Fruit fly (Drosophila melanogaster): ENCODE measurements around the gene CG4789.

Gene CG4789

DNA sequence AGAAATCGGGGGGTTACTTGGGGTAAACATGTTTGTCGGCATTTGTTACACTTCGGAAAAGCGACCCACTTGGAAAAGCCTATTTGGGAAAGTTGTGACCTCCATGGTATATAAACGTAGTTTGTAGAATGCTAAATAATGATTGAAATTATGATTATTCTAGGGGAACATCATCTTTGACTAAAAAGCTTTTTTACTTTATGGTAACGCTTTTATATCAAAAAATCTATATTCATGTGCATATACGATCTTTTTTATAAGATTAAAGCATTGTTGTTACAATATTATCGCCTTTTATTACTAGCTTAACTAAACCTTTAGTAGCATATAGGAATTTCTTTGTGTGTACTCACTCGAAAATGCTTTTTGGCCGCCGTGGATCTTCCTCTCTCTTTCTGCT, 33.5 kb downstream of the CG4789 start (continued):
- peak; percentile 28 for TF ChIP-seq CG11398 (GFP tag; optimal IDR thresholded peaks at IDR 0.05)
- TF ChIP-seq Sry-δ (GFP tag; optimal IDR thresholded peaks at IDR 0.05) = no peak
- peak; percentile 13 for TF ChIP-seq CG12942 (GFP tag; optimal IDR thresholded peaks at IDR 0.05)
- no peak for TF ChIP-seq psq (GFP tag; optimal IDR thresholded peaks at IDR 0.05)
- TF ChIP-seq jigr1 (GFP tag; IDR thresholded peaks at IDR 0.05) = no peak
- TF ChIP-seq h (optimal IDR thresholded peaks at IDR 0.05) = no peak
- no peak for TF ChIP-seq CG7963 (GFP tag; IDR thresholded peaks at IDR 0.05; ENCODE audit: partially characterized antibody)
- TF ChIP-seq tin (GFP tag; optimal IDR thresholded peaks at IDR 0.05) = no peak
- TF ChIP-seq Opbp (GFP tag; IDR thresholded peaks at IDR 0.05; ENCODE audit: partially characterized antibody) = no peak
- peak; percentile 60 for TF ChIP-seq CG2120 (GFP tag; optimal IDR thresholded peaks at IDR 0.05)
- TF ChIP-seq Dp (GFP tag; optimal IDR thresholded peaks at IDR 0.05) = no peak
- TF ChIP-seq gfzf (GFP tag; optimal IDR thresholded peaks at IDR 0.05) = no peak
- no peak for TF ChIP-seq CG6654 (GFP tag; optimal IDR thresholded peaks at IDR 0.05)
- TF ChIP-seq chm (GFP tag; IDR thresholded peaks at IDR 0.05) = no peak
- TF ChIP-seq tll (GFP tag; optimal IDR thresholded peaks at IDR 0.05) = no peak
- peak; percentile 67 for TF ChIP-seq CG2678 (tag; optimal IDR thresholded peaks at IDR 0.05)
- no peak for TF ChIP-seq CG13894 (tag; optimal IDR thresholded peaks at IDR 0.05)
- no peak for TF ChIP-seq Hand (GFP tag; optimal IDR thresholded peaks at IDR 0.05)
- TF ChIP-seq CG12104 (GFP tag; optimal IDR thresholded peaks at IDR 0.05) = no peak
- TF ChIP-seq esg (GFP tag; conservative IDR thresholded peaks at IDR 0.05) = 0 out of 2 replicates have a peak, but pooled peaks have one; percentile 8
- no peak for TF ChIP-seq cwo (GFP tag; optimal IDR thresholded peaks at IDR 0.05)
- TF ChIP-seq z (GFP tag; IDR thresholded peaks at IDR 0.05) = no peak
- TF ChIP-seq CG13424 (tag; optimal IDR thresholded peaks at IDR 0.05) = peak; percentile 60
- TF ChIP-seq aop (GFP tag; IDR thresholded peaks at IDR 0.05) = no peak
- peak; percentile 37 for TF ChIP-seq CG9437 (GFP tag; optimal IDR thresholded peaks at IDR 0.05)
- TF ChIP-seq CG15514 (GFP tag; optimal IDR thresholded peaks at IDR 0.05) = no peak
- TF ChIP-seq CG7786 (GFP tag; optimal IDR thresholded peaks at IDR 0.05) = no peak
- TF ChIP-seq kni (GFP tag; optimal IDR thresholded peaks at IDR 0.05) = no peak
- no peak for TF ChIP-seq trh (GFP tag; optimal IDR thresholded peaks at IDR 0.05)
- TF ChIP-seq fd3F (GFP tag; optimal IDR thresholded peaks at IDR 0.05) = no peak
- peak; percentile 18 for TF ChIP-seq CG1529 (GFP tag; optimal IDR thresholded peaks at IDR 0.05)
- no peak for TF ChIP-seq CG1832 (GFP tag; optimal IDR thresholded peaks at IDR 0.05)
- peak; percentile 37 for TF ChIP-seq CG8924 (tag; optimal IDR thresholded peaks at IDR 0.05)
- TF ChIP-seq NK7.1 (GFP tag; optimal IDR thresholded peaks at IDR 0.05) = no peak
- no peak for TF ChIP-seq CG11085 (GFP tag; IDR thresholded peaks at IDR 0.05)
- TF ChIP-seq ap (GFP tag; IDR thresholded peaks at IDR 0.05) = no peak
- TF ChIP-seq salm (tag; optimal IDR thresholded peaks at IDR 0.05) = peak; percentile 16
- TF ChIP-seq ttk (GFP tag; IDR thresholded peaks at IDR 0.05) = peak; percentile 44; the same call in 1 of the 2 replicates
- TF ChIP-seq CG9932 (GFP tag; IDR thresholded peaks at IDR 0.05) = 0 out of 2 replicates have a peak, but pooled peaks have one; percentile 16
- peak; percentile 11 for TF ChIP-seq Abd-B (GFP tag; optimal IDR thresholded peaks at IDR 0.05)
- TF ChIP-seq Nf-YA (GFP tag; IDR thresholded peaks at IDR 0.05) = no peak
- TF ChIP-seq CG4707 (GFP tag; optimal IDR thresholded peaks at IDR 0.05) = no peak
- no peak for TF ChIP-seq sim (GFP tag; IDR thresholded peaks at IDR 0.05)
- no peak for TF ChIP-seq pan (optimal IDR thresholded peaks at IDR 0.05)
- peak in 1 of 2 experiments; percentile 48 for TF ChIP-seq pan (GFP tag; optimal IDR thresholded peaks at IDR 0.05 in 1 of 2, IDR thresholded peaks at IDR 0.05 in 1 of 2)
- TF ChIP-seq ssp (GFP tag; IDR thresholded peaks at IDR 0.05) = no peak
- no peak for TF ChIP-seq pzg (GFP tag; optimal IDR thresholded peaks at IDR 0.05)
- TF ChIP-seq lola (GFP tag; optimal IDR thresholded peaks at IDR 0.05) = peak in 1 of 3 experiments; percentile 28
- TF ChIP-seq Hsf (GFP tag; optimal IDR thresholded peaks at IDR 0.05) = peak; percentile 12
- no peak for TF ChIP-seq HLH3B (GFP tag; IDR thresholded peaks at IDR 0.05)
- TF ChIP-seq CG16779 (GFP tag; IDR thresholded peaks at IDR 0.05) = no peak
- no peak for TF ChIP-seq CG4282 (GFP tag; optimal IDR thresholded peaks at IDR 0.05)

All from whole organism, embryonic.